Fruit fly (Drosophila melanogaster) whole organism, embryonic: ENCODE data around the gene Rcd2.

Experiments
- Atf6 ChIP-seq: fragments of 200-800 bp; sonication (Bioruptor generic); IDR thresholded peaks from 2 replicates; pipeline ENCODE4 v1.3.6; 2022; ENCODE audit warnings: missing biosample characterization, missing genetic modification characterization
- Bteb2 ChIP-seq: fragments of 200-800 bp; sonication (Bioruptor generic); optimal IDR thresholded peaks from 2 replicates; lab custom pipeline; 2016; ENCODE audit warnings: missing biosample characterization, missing genetic modification characterization
- CG12104 ChIP-seq: fragments of 200-800 bp; sonication (Bioruptor generic); optimal IDR thresholded peaks from 3 replicates; lab custom pipeline; 2016; ENCODE audit warnings: missing biosample characterization, missing genetic modification characterization
- CG1529 ChIP-seq: fragments of 200-800 bp; sonication (Bioruptor generic); optimal IDR thresholded peaks from 3 replicates; lab custom pipeline; 2018; ENCODE audit warnings: missing biosample characterization, missing genetic modification characterization
- CG17328 ChIP-seq: fragments of 200-800 bp; sonication (Bioruptor generic); IDR thresholded peaks from 2 replicates; pipeline ENCODE4 v1.3.6; 2022; ENCODE audit warnings: missing biosample characterization, missing genetic modification characterization
- CG17359 ChIP-seq: fragments of 200-800 bp; sonication (Bioruptor generic); optimal IDR thresholded peaks from 3 replicates; lab custom pipeline; 2018; ENCODE audit warnings: missing biosample characterization, mild to moderate bottlenecking, missing genetic modification characterization, moderate library complexity
- CG17568 ChIP-seq: fragments of 200-800 bp; sonication (Bioruptor generic); optimal IDR thresholded peaks from 2 replicates; lab custom pipeline; 2018; ENCODE audit warnings: missing biosample characterization, mild to moderate bottlenecking, missing genetic modification characterization, moderate library complexity
- CG1792 ChIP-seq: fragments of 200-800 bp; sonication (Bioruptor generic); optimal IDR thresholded peaks from 2 replicates; lab custom pipeline; 2016; ENCODE audit warnings: missing biosample characterization, missing genetic modification characterization
- CG1832 ChIP-seq: fragments of 200-800 bp; sonication (Bioruptor generic); optimal IDR thresholded peaks from 2 replicates; lab custom pipeline; 2017; ENCODE audit warnings: missing biosample characterization, mild to moderate bottlenecking, missing genetic modification characterization, inconsistent platforms
- CG2116 ChIP-seq: fragments of 200-800 bp; sonication (Bioruptor generic); optimal IDR thresholded peaks from 3 replicates; lab custom pipeline; 2018; ENCODE audit warnings: missing biosample characterization, mild to moderate bottlenecking, missing genetic modification characterization
- CG2199 ChIP-seq: fragments of 200-800 bp; sonication (Bioruptor generic); IDR thresholded peaks from 3 replicates; pipeline ENCODE4 v1.3.6; 2022; ENCODE audit warnings: missing biosample characterization, missing genetic modification characterization
- CG2712 ChIP-seq: fragments of 200-800 bp; optimal IDR thresholded peaks from 3 replicates; lab custom pipeline; 2019; ENCODE audit warnings: missing biosample characterization, mild to moderate bottlenecking, missing genetic modification characterization, moderate library complexity
- CG30403 ChIP-seq: fragments of 200-800 bp; sonication (Bioruptor generic); optimal IDR thresholded peaks from 3 replicates; lab custom pipeline; 2016; ENCODE audit warnings: missing biosample characterization, missing genetic modification characterization
- CG32772 ChIP-seq: fragments of 200-800 bp; sonication (Bioruptor generic); IDR thresholded peaks from 2 replicates; pipeline ENCODE4 v1.3.6; 2022; ENCODE audit warnings: missing biosample characterization, missing genetic modification characterization
- CG3995 ChIP-seq: fragments of 200-800 bp; sonication (Bioruptor generic); optimal IDR thresholded peaks from 3 replicates; lab custom pipeline; 2016; ENCODE audit warnings: missing biosample characterization, missing genetic modification characterization
- CG4854 ChIP-seq: fragments of 200-800 bp; sonication (Bioruptor generic); optimal IDR thresholded peaks from 2 replicates; lab custom pipeline; 2016; ENCODE audit warnings: missing biosample characterization, missing genetic modification characterization, inconsistent platforms
- CG6175 ChIP-seq: fragments of 200-800 bp; sonication (Bioruptor generic); IDR thresholded peaks from 3 replicates; pipeline ENCODE4 v1.3.6; 2022; ENCODE audit warnings: missing biosample characterization, missing genetic modification characterization
- CG6854 ChIP-seq: fragments of 200-800 bp; sonication (Bioruptor generic); optimal IDR thresholded peaks from 3 replicates; lab custom pipeline; 2017; ENCODE audit warnings: missing biosample characterization, mild to moderate bottlenecking, missing genetic modification characterization
- CG8089 ChIP-seq: fragments of 200-800 bp; sonication (Bioruptor generic); optimal IDR thresholded peaks from 3 replicates; lab custom pipeline; 2016; ENCODE audit warnings: missing biosample characterization, missing genetic modification characterization
- CG9932 ChIP-seq: fragments of 200-800 bp; sonication (Bioruptor generic); IDR thresholded peaks from 2 replicates; pipeline ENCODE4 v1.3.6; 2022; ENCODE audit warnings: missing biosample characterization, missing genetic modification characterization
- D ChIP-seq, 2 experiments: fragments of 200-800 bp in 1 of 2; fragments of >200 bp in 1 of 2; sonication (Bioruptor generic) in 1 of 2; optimal IDR thresholded peaks; 2 replicates in 1 of 2; 3 replicates in 1 of 2; lab custom pipeline; 2017; ENCODE audit warnings: mild to moderate bottlenecking in 1 of 2, missing biosample characterization in 1 of 2, missing genetic modification characterization in 1 of 2, missing genetic modification reagents in 1 of 2
- Dip2 ChIP-seq: fragments of 200-800 bp; sonication (Bioruptor generic); IDR thresholded peaks from 2 replicates; pipeline ENCODE4 v1.3.6; 2022; ENCODE audit warnings: missing biosample characterization, missing genetic modification characterization
- HmgD ChIP-seq: fragments of 200-800 bp; sonication (Bioruptor generic); optimal IDR thresholded peaks from 3 replicates; lab custom pipeline; 2016; ENCODE audit warnings: missing biosample characterization, missing genetic modification characterization
- Hr78 ChIP-seq, 2 experiments: fragments of 200-800 bp in 1 of 2; fragments of >200 bp in 1 of 2; sonication (Bioruptor generic) in 1 of 2; optimal IDR thresholded peaks; 2 replicates each; lab custom pipeline; 2017 to 2019; ENCODE audit warnings: missing biosample characterization in 2 of 2, missing genetic modification characterization in 2 of 2, mild to moderate bottlenecking in 1 of 2, moderate library complexity in 1 of 2
- Lpt ChIP-seq: fragments of >200 bp; optimal IDR thresholded peaks from 2 replicates; lab custom pipeline; 2018; ENCODE audit warnings: missing biosample characterization, missing genetic modification characterization
- NK7.1 ChIP-seq: fragments of 200-800 bp; sonication (Bioruptor generic); optimal IDR thresholded peaks from 3 replicates; lab custom pipeline; 2016; ENCODE audit warnings: missing biosample characterization, missing genetic modification characterization
- Nf-YC ChIP-seq: fragments of 200-800 bp; optimal IDR thresholded peaks from 3 replicates; lab custom pipeline; 2019; ENCODE audit warnings: missing biosample characterization, mild to moderate bottlenecking, missing genetic modification characterization, moderate library complexity
- Oaz ChIP-seq: fragments of 200-800 bp; sonication (Bioruptor generic); IDR thresholded peaks from 2 replicates; pipeline ENCODE4 v1.3.6; 2022; ENCODE audit warnings: missing biosample characterization, missing genetic modification characterization
- Scr ChIP-seq: fragments of 200-800 bp; sonication (Bioruptor generic); IDR thresholded peaks from 2 replicates; pipeline ENCODE4 v1.3.6; 2022; ENCODE audit warnings: missing biosample characterization, missing genetic modification characterization; ENCODE audit not compliant: partially characterized antibody
- Side ChIP-seq: fragments of 200-800 bp; sonication (Bioruptor generic); optimal IDR thresholded peaks from 2 replicates; lab custom pipeline; 2016; ENCODE audit warnings: missing biosample characterization, missing genetic modification characterization
- bbx ChIP-seq: fragments of 200-800 bp; sonication (Bioruptor generic); IDR thresholded peaks from 2 replicates; pipeline ENCODE4 v1.3.6; 2022; ENCODE audit warnings: missing biosample characterization, missing genetic modification characterization; ENCODE audit not compliant: partially characterized antibody
- cg ChIP-seq: fragments of 200-800 bp; sonication (Bioruptor generic); optimal IDR thresholded peaks from 3 replicates; lab custom pipeline; 2019; ENCODE audit warnings: missing biosample characterization, mild to moderate bottlenecking, missing genetic modification characterization, moderate library complexity
- chn ChIP-seq: fragments of 200-800 bp; sonication (Bioruptor generic); optimal IDR thresholded peaks from 2 replicates; lab custom pipeline; 2016; ENCODE audit warnings: missing biosample characterization, missing genetic modification characterization
- corto ChIP-seq: fragments of 200-800 bp; sonication (Bioruptor generic); optimal IDR thresholded peaks from 2 replicates; lab custom pipeline; 2016; ENCODE audit warnings: missing biosample characterization, mild to moderate bottlenecking, missing genetic modification characterization, moderate library complexity
- cwo ChIP-seq: fragments of 200-800 bp; sonication (Bioruptor generic); optimal IDR thresholded peaks from 3 replicates; lab custom pipeline; 2017; ENCODE audit warnings: missing biosample characterization, missing genetic modification characterization, mild to moderate bottlenecking, moderate library complexity, missing genetic modification reagents
- emc ChIP-seq: fragments of 200-800 bp; sonication (Bioruptor generic); optimal IDR thresholded peaks from 2 replicates; lab custom pipeline; 2016; ENCODE audit warnings: missing biosample characterization, missing genetic modification characterization
- ind ChIP-seq: fragments of 200-800 bp; sonication (Bioruptor generic); optimal IDR thresholded peaks from 3 replicates; lab custom pipeline; 2016; ENCODE audit warnings: missing biosample characterization, missing genetic modification characterization
- insv ChIP-seq, 2 experiments: fragments of 200-800 bp; sonication (Bioruptor generic); optimal IDR thresholded peaks; 3 replicates each; lab custom pipeline; 2016 to 2018; ENCODE audit warnings: missing biosample characterization in 2 of 2, missing genetic modification characterization in 2 of 2
- jigr1 ChIP-seq: fragments of 200-800 bp; sonication (Bioruptor generic); IDR thresholded peaks from 3 replicates; pipeline ENCODE4 v1.3.6; 2022; ENCODE audit warnings: missing biosample characterization, missing genetic modification characterization
- nau ChIP-seq: fragments of 200-800 bp; sonication (Bioruptor generic); optimal IDR thresholded peaks from 3 replicates; lab custom pipeline; 2017; ENCODE audit warnings: missing biosample characterization, mild to moderate bottlenecking, missing genetic modification characterization, missing genetic modification reagents
- org-1 ChIP-seq: fragments of 200-800 bp; sonication (Bioruptor generic); optimal IDR thresholded peaks from 2 replicates; lab custom pipeline; 2017; ENCODE audit warnings: missing biosample characterization, missing genetic modification characterization
- pzg ChIP-seq: fragments of 200-800 bp; sonication (Bioruptor generic); optimal IDR thresholded peaks from 3 replicates; lab custom pipeline; 2018; ENCODE audit warnings: missing biosample characterization, mild to moderate bottlenecking, missing genetic modification characterization, moderate library complexity
- ranshi ChIP-seq: fragments of 200-800 bp; sonication (Bioruptor generic); IDR thresholded peaks from 2 replicates; pipeline ENCODE4 v1.3.6; 2022; ENCODE audit warnings: missing biosample characterization, missing genetic modification characterization
- sc ChIP-seq, 3 experiments: fragments of >200 bp in 2 of 3; fragments of 200-800 bp in 1 of 3; sonication (Bioruptor generic) in 1 of 3; optimal IDR thresholded peaks; 2 replicates in 2 of 3; 3 replicates in 1 of 3; lab custom pipeline; 2017; ENCODE audit warnings: mild to moderate bottlenecking in 1 of 3, missing biosample characterization in 1 of 3, missing genetic modification characterization in 1 of 3, missing genetic modification reagents in 1 of 3
- sob ChIP-seq: fragments of 200-800 bp; sonication (Bioruptor generic); IDR thresholded peaks from 2 replicates; pipeline ENCODE4 v1.3.6; 2022; ENCODE audit warnings: missing biosample characterization, missing genetic modification characterization
- tll ChIP-seq, 2 experiments: fragments of 200-800 bp in 1 of 2; fragments of >200 bp in 1 of 2; sonication (Bioruptor generic) in 1 of 2; optimal IDR thresholded peaks; 2 replicates each; lab custom pipeline; 2017 to 2019; ENCODE audit warnings: missing biosample characterization in 2 of 2, missing genetic modification characterization in 2 of 2, mild to moderate bottlenecking in 1 of 2, moderate library complexity in 1 of 2
- vvl ChIP-seq: fragments of 200-800 bp; sonication (Bioruptor generic); IDR thresholded peaks from 2 replicates; pipeline ENCODE4 v1.3.6; 2022; ENCODE audit warnings: missing biosample characterization, missing genetic modification characterization

The Rcd2 gene

dm6 chr3L:20493417-20494261 lies 46.6 kb downstream of the Rcd2 start (continued):
- peak; percentile 7 for TF ChIP-seq emc
- peak; percentile 35 for TF ChIP-seq Nf-YC
- TF ChIP-seq Hr78 (GFP tag; optimal IDR thresholded peaks at IDR 0.05; lab: Kevin White, UChicago): peak in 1 of 2 experiments; percentile 44
- no peak for TF ChIP-seq chn (GFP tag; lab: Kevin White, UChicago)
- TF ChIP-seq CG8089 (GFP tag; lab: Kevin White, UChicago): no peak
- peak; percentile 59 for TF ChIP-seq corto
- TF ChIP-seq CG30403 (GFP tag; lab: Kevin White, UChicago): peak; percentile 84
- TF ChIP-seq cg (GFP tag; lab: Kevin White, UChicago): peak; percentile 29
- peak; percentile 76 for TF ChIP-seq CG17359 (tag; lab: Kevin White, UChicago)
- TF ChIP-seq CG2199 (GFP tag; lab: Robert Waterston, UW): no peak
- no peak for TF ChIP-seq Lpt (GFP tag; lab: Kevin White, UChicago)
- TF ChIP-seq CG4854 (GFP tag; lab: Kevin White, UChicago): peak; percentile 6
- peak; percentile 53 for TF ChIP-seq nau (GFP tag; lab: Kevin White, UChicago)
- peak; percentile 54 for TF ChIP-seq CG6854 (GFP tag; lab: Kevin White, UChicago)
- TF ChIP-seq CG2116 (GFP tag; lab: Kevin White, UChicago): peak; percentile 15
- TF ChIP-seq CG32772 (GFP tag; lab: Robert Waterston, UW): peak; percentile 63; the same call in 1 of the 2 replicates
- TF ChIP-seq NK7.1 (GFP tag; lab: Kevin White, UChicago): no peak
- TF ChIP-seq jigr1: peak; percentile 53; the same call in 2 of the 3 replicates
- TF ChIP-seq sob (GFP tag; lab: Robert Waterston, UW): peak; percentile 83
- peak; percentile 72 for TF ChIP-seq cwo (GFP tag; lab: Kevin White, UChicago)
- peak; percentile 88 for TF ChIP-seq Atf6 (GFP tag; lab: Robert Waterston, UW)
- peak; percentile 8 for TF ChIP-seq Side
- TF ChIP-seq CG1832 (GFP tag; lab: Kevin White, UChicago): no peak
- no peak for TF ChIP-seq D (optimal IDR thresholded peaks at IDR 0.05; lab: Kevin White, UChicago)
- no peak for TF ChIP-seq D (GFP tag; optimal IDR thresholded peaks at IDR 0.05; lab: Kevin White, UChicago)
- no peak for TF ChIP-seq bbx (GFP tag; lab: Robert Waterston, UW)
- peak; percentile 38 for TF ChIP-seq CG3995
- peak; percentile 82 for TF ChIP-seq CG2712 (tag; lab: Kevin White, UChicago)
- no peak for TF ChIP-seq pzg (GFP tag; lab: Kevin White, UChicago)
- TF ChIP-seq org-1 (GFP tag; lab: Kevin White, UChicago): peak; percentile 58
- TF ChIP-seq CG1529 (GFP tag; lab: Kevin White, UChicago): peak; percentile 10
- peak; percentile 74 for TF ChIP-seq CG17328 (GFP tag; lab: Robert Waterston, UW)
- peak; percentile 90 for TF ChIP-seq vvl (GFP tag; lab: Robert Waterston, UW)
- TF ChIP-seq Scr (GFP tag; lab: Robert Waterston, UW): no peak
- TF ChIP-seq Oaz (GFP tag; lab: Robert Waterston, UW): peak; percentile 47
- TF ChIP-seq CG12104: peak; percentile 60
- no peak for TF ChIP-seq tll (GFP tag; optimal IDR thresholded peaks at IDR 0.05; lab: Kevin White, UChicago)
- peak; percentile 13 for TF ChIP-seq CG1792
- no peak for TF ChIP-seq Dip2 (GFP tag; lab: Robert Waterston, UW)
- no peak for TF ChIP-seq insv (GFP tag; optimal IDR thresholded peaks at IDR 0.05; lab: Kevin White, UChicago)
- no peak for TF ChIP-seq HmgD
- TF ChIP-seq ind: peak; percentile 67
- no peak for TF ChIP-seq CG6175
- peak; percentile 48; the same call in 1 of the 2 replicates for TF ChIP-seq ranshi (GFP tag; lab: Robert Waterston, UW)
- TF ChIP-seq CG9932 (GFP tag; lab: Robert Waterston, UW): peak; percentile 77
- no peak for TF ChIP-seq sc (optimal IDR thresholded peaks at IDR 0.05; lab: Kevin White, UChicago)
- no peak for TF ChIP-seq sc (GFP tag; optimal IDR thresholded peaks at IDR 0.05; lab: Kevin White, UChicago)
- TF ChIP-seq CG17568 (GFP tag; lab: Kevin White, UChicago): peak; percentile 57
- peak; percentile 60 for TF ChIP-seq Bteb2
